Worm (Caenorhabditis elegans) whole organism, L1 larva: ENCODE measurements around the gene cyp-32B1.

Experiments used
- C34B4.2 ChIP-seq: sonication (generic microtip); optimal IDR thresholded peaks from 2 replicates; lab custom pipeline; 2017; ENCODE audit warnings: mild to moderate bottlenecking, missing genetic modification characterization, missing compliant biosample characterization
- aha-1 ChIP-seq: fragments of 150-350 bp; optimal IDR thresholded peaks from 2 replicates; lab custom pipeline; 2014; ENCODE audit warnings: missing biosample characterization, missing genetic modification characterization
- blmp-1 ChIP-seq: fragments of 150-350 bp; optimal IDR thresholded peaks from 2 replicates; lab custom pipeline; 2014; ENCODE audit warnings: missing biosample characterization, missing genetic modification characterization
- ceh-8 ChIP-seq: fragments of 200-800 bp; sonication (Bioruptor generic); optimal IDR thresholded peaks from 2 replicates; lab custom pipeline; 2018; ENCODE audit warnings: mild to moderate bottlenecking, missing genetic modification characterization, moderate library complexity, missing compliant biosample characterization
- ceh-82 ChIP-seq, 3 experiments: fragments of 150-350 bp in 1 of 3; sonication (generic microtip) in 2 of 3; optimal IDR thresholded peaks; 2 replicates each; lab custom pipeline; 2014 to 2017; ENCODE audit warnings: missing biosample characterization in 3 of 3, missing genetic modification characterization in 3 of 3
- ceh-90 ChIP-seq: sonication (generic microtip); optimal IDR thresholded peaks from 2 replicates; lab custom pipeline; 2016; ENCODE audit warnings: missing genetic modification characterization, missing compliant biosample characterization
- dpl-1 ChIP-seq, 3 experiments: fragments of 150-350 bp in 2 of 3; sonication (generic microtip) in 1 of 3; optimal IDR thresholded peaks; 2 replicates each; lab custom pipeline; 2014 to 2017; ENCODE audit warnings: missing biosample characterization in 3 of 3, missing genetic modification characterization in 3 of 3, missing genetic modification reagents in 3 of 3
- efl-1 ChIP-seq, 4 experiments: fragments of 150-350 bp; optimal IDR thresholded peaks in 3 of 4; peaks in 1 of 4; 1 replicate in 1 of 4; 2 replicates in 3 of 4; lab custom pipeline; 2014; ENCODE audit warnings: missing biosample characterization in 2 of 4, missing genetic modification characterization in 2 of 4, missing genetic modification reagents in 2 of 4
- efl-3 ChIP-seq: fragments of 200-800 bp; sonication (Bioruptor generic); optimal IDR thresholded peaks from 2 replicates; lab custom pipeline; 2018; ENCODE audit warnings: mild to moderate bottlenecking, missing genetic modification characterization, missing compliant biosample characterization
- egl-27 ChIP-seq, 2 experiments: fragments of 150-350 bp in 1 of 2; sonication (generic microtip); optimal IDR thresholded peaks; 3 replicates each; lab custom pipeline; 2017 to 2018; ENCODE audit warnings: missing biosample characterization in 2 of 2, missing genetic modification characterization in 2 of 2, missing genetic modification reagents in 2 of 2
- elt-2 ChIP-seq: sonication (generic microtip); optimal IDR thresholded peaks from 2 replicates; lab custom pipeline; 2016; ENCODE audit warnings: missing genetic modification characterization, mild to moderate bottlenecking, inconsistent platforms, missing compliant biosample characterization, missing genetic modification reagents
- hlh-17 ChIP-seq: fragments of 200-800 bp; sonication (Bioruptor generic); optimal IDR thresholded peaks from 2 replicates; lab custom pipeline; 2018; ENCODE audit warnings: missing genetic modification characterization, mild to moderate bottlenecking, missing compliant biosample characterization, moderate library complexity, borderline replicate concordance
- jun-1 ChIP-seq: fragments of 150-350 bp; optimal IDR thresholded peaks from 2 replicates; lab custom pipeline; 2014; ENCODE audit warnings: missing biosample characterization, missing genetic modification reagents, missing genetic modification characterization
- lin-35 ChIP-seq, 2 experiments: fragments of 150-350 bp; optimal IDR thresholded peaks; 2 replicates each; lab custom pipeline; 2014; ENCODE audit warnings: missing biosample characterization in 2 of 2, missing genetic modification characterization in 2 of 2, missing genetic modification reagents in 2 of 2
- lsy-2 ChIP-seq, 2 experiments: fragments of 150-350 bp; optimal IDR thresholded peaks; 2 replicates each; lab custom pipeline; 2014; ENCODE audit warnings: missing biosample characterization in 2 of 2, missing genetic modification characterization in 2 of 2
- mdl-1 ChIP-seq, 2 experiments: fragments of 150-350 bp; optimal IDR thresholded peaks; 2 replicates each; lab custom pipeline; 2014 to 2017; ENCODE audit warnings: missing biosample characterization in 2 of 2, missing genetic modification characterization in 2 of 2, inconsistent platforms in 1 of 2
- mep-1 ChIP-seq: fragments of 150-350 bp; optimal IDR thresholded peaks from 2 replicates; lab custom pipeline; 2014; ENCODE audit warnings: missing biosample characterization, missing genetic modification characterization
- nhr-11 ChIP-seq: fragments of 150-350 bp; optimal IDR thresholded peaks from 2 replicates; lab custom pipeline; 2014; ENCODE audit warnings: missing biosample characterization, missing genetic modification characterization
- nhr-20 ChIP-seq: sonication (generic microtip); optimal IDR thresholded peaks from 2 replicates; lab custom pipeline; 2016; ENCODE audit warnings: mild to moderate bottlenecking, missing genetic modification characterization, missing compliant biosample characterization
- nhr-71 ChIP-seq: sonication (generic microtip); optimal IDR thresholded peaks from 2 replicates; lab custom pipeline; 2016; ENCODE audit warnings: mild to moderate bottlenecking, missing genetic modification characterization, moderate library complexity, missing compliant biosample characterization
- rnt-1 ChIP-seq: sonication (generic microtip); optimal IDR thresholded peaks from 2 replicates; lab custom pipeline; 2016; ENCODE audit warnings: mild to moderate bottlenecking, missing genetic modification characterization, moderate library complexity, missing compliant biosample characterization
- skn-1 ChIP-seq: fragments of 150-350 bp; optimal IDR thresholded peaks from 2 replicates; lab custom pipeline; 2014; ENCODE audit warnings: missing biosample characterization, missing genetic modification characterization
- snu-23 ChIP-seq: sonication (generic microtip); optimal IDR thresholded peaks from 2 replicates; lab custom pipeline; 2016; ENCODE audit warnings: missing genetic modification characterization, missing compliant biosample characterization
- sox-4 ChIP-seq: sonication (generic microtip); optimal IDR thresholded peaks from 2 replicates; lab custom pipeline; 2016; ENCODE audit warnings: missing genetic modification characterization, missing compliant biosample characterization
- swsn-7 ChIP-seq: sonication (generic microtip); optimal IDR thresholded peaks from 2 replicates; lab custom pipeline; 2016; ENCODE audit warnings: missing genetic modification characterization, missing compliant biosample characterization
- unc-62 ChIP-seq: fragments of 150-350 bp; optimal IDR thresholded peaks from 2 replicates; lab custom pipeline; 2014; ENCODE audit warnings: missing biosample characterization, missing genetic modification reagents, missing genetic modification characterization
- unc-86 ChIP-seq: sonication (generic microtip); optimal IDR thresholded peaks from 2 replicates; lab custom pipeline; 2016; ENCODE audit warnings: missing genetic modification characterization, missing compliant biosample characterization
- vab-15 ChIP-seq: sonication (generic microtip); optimal IDR thresholded peaks from 2 replicates; lab custom pipeline; 2017; ENCODE audit warnings: missing genotype, mild to moderate bottlenecking, missing genetic modification characterization, missing compliant biosample characterization
- ztf-11 ChIP-seq, 2 experiments: sonication (generic microtip); optimal IDR thresholded peaks; 2 replicates each; lab custom pipeline; 2016 to 2017; ENCODE audit warnings: missing genetic modification characterization in 2 of 2, missing biosample characterization in 1 of 2, missing compliant biosample characterization in 1 of 2
- ztf-4 ChIP-seq: fragments of 150-350 bp; optimal IDR thresholded peaks from 2 replicates; lab custom pipeline; 2014; ENCODE audit warnings: missing biosample characterization, missing genetic modification characterization

The cyp-32B1 gene

DNA sequence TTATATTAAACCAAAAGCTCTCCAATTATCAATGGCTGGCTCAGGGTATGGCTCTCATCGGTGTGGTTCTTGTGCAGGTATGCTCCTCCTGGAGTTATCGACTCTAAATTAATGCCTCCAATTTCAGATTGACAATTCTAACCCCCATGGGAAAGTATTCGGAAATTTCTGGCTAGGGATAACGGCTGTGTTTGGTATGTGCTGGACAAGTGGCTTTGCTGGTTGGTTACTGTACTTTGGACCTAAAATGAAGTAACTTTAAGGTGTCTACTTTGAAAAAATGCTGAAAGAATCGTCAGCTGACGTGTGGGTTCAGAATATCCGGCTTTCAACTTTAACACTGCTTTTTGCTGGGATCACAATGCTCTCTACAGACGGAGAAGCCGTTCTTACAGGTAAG is 15.7 kb upstream of the cyp-32B1 start:
- no peak for TF ChIP-seq hlh-17
- TF ChIP-seq ztf-4 (tag; lab: Kevin White, UChicago) = no peak
- TF ChIP-seq jun-1 (tag; lab: Kevin White, UChicago) = no peak
- no peak for TF ChIP-seq aha-1 (tag; lab: Kevin White, UChicago)
- TF ChIP-seq ceh-82 (tag; optimal IDR thresholded peaks at IDR 0.05; lab: Kevin White, UChicago) = no peak

DNA sequence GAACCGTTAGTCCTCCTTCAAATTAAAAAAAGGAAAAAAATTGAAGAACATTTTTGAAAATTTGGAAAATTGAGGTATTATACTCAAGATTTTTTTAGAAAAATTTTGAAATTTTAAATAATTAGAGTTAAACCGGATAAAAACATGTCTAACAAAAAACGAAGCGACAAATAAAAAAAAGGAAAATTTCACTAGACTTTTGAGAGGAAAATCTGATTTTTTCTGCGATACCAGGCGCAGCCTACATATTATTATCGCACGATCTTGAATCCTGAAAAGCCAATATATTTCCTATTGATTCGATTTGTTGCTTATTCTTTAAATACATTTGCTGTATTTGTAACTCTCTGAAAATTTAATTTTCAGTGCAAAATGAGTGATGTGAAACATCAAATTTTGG is 14.1 kb upstream of the cyp-32B1 start, which contains the start of gene nstp-8:
nstp-8 (plus strand) TSS at position 301 of the 400 bp plus-strand sequence.
- TF ChIP-seq blmp-1 (tag; lab: Kevin White, UChicago) (peak; percentile 30), unc-62 (GFP tag; lab: Kevin White, UChicago) (no peak)

DNA sequence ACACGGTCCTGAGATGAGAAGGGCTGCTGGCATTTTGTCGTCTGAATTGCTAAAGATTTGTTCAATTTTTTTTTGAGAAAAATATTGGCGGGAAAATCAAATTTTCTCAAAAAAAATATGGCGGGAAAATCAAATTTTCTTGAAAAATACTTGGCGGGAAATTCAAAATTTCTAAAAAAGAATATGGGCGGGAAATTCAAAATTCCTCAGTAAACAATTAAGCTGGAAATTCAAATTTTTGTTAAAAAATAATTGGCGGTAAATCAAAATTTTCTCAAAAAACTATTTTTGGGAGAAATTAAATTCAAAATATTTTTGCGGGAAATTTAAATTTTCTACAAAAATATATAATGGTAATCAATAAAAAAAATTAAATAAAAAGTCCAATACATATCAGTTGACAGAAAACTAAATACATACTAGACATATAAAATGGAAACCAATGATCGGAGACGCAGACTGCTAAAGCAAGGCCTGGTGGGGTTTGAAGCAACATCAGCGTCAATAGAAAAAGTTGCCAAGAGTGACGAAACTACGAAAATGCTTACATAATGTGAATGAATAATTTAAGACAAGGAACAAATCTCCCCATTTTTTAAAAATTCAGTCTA is 13.3 kb upstream of the cyp-32B1 start, which contains the start of gene nhr-184:
nhr-184 (minus strand) TSS at position 51 of the 611 bp plus-strand sequence.
- TF ChIP-seq nhr-71 (tag; lab: Kevin White, UChicago) (peak; percentile 11), mep-1 (peak; percentile 0), unc-86 (tag; lab: Kevin White, UChicago) (peak; percentile 10), snu-23 (GFP tag; lab: Kevin White, UChicago) (peak; percentile 2), ceh-82 (tag; optimal IDR thresholded peaks at IDR 0.05; lab: Kevin White, UChicago) (no peak), efl-3 (no peak), skn-1 (tag; lab: Kevin White, UChicago) (peak; percentile 34), vab-15 (tag; lab: Kevin White, UChicago) (no peak), lsy-2 (tag; optimal IDR thresholded peaks at IDR 0.05; lab: Kevin White, UChicago) (peak in 1 of 2 experiments; percentile 14), blmp-1 (tag; lab: Kevin White, UChicago) (peak; percentile 2), elt-2 (tag; lab: Kevin White, UChicago) (no peak), efl-1 (optimal IDR thresholded peaks at IDR 0.05; lab: Kevin White, UChicago) (no peak), efl-1 (GFP tag; optimal IDR thresholded peaks at IDR 0.05 in 1 of 2; lab: Kevin White, UChicago) (peak in 1 of 2 experiments; percentile 54), lin-35 (GFP tag; optimal IDR thresholded peaks at IDR 0.05; lab: Kevin White, UChicago) (peak in 1 of 2 experiments; percentile 16), nhr-20 (tag; lab: Kevin White, UChicago) (peak; percentile 36)

DNA sequence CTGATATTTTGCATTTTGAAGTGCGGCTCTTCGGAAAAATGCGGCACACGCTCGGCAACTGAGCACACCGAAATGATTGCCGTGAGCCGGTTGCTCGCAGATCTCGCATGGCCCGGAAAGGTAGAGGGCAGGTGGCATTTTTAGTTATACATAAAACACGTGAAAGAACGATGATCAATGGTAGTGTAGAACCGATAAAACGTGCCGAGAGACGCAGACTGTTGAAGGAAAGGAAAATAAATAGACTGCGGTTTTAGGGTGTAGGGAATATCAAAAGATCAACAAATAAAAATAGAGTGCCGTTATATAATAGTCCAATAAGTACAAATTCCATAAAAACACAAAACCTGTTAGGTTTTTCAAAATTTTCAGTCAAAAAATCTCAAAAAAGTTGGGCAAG is 10.7 kb upstream of the cyp-32B1 start, which contains the start of gene nhr-133:
nhr-133 (minus strand) TSS at position 183 of the 400 bp plus-strand sequence.
- TF ChIP-seq blmp-1 (tag; lab: Kevin White, UChicago) (peak; percentile 22), dpl-1 (GFP tag; optimal IDR thresholded peaks at IDR 0.05; lab: Kevin White, UChicago) (peak in 2 of 3 experiments; percentile 2 to 8), C34B4.2 (tag; lab: Kevin White, UChicago) (no peak), mdl-1 (tag; optimal IDR thresholded peaks at IDR 0.05; lab: Kevin White, UChicago) (peak in 1 of 2 experiments; percentile 62), ztf-11 (tag; optimal IDR thresholded peaks at IDR 0.05; lab: Kevin White, UChicago) (no peak), efl-1 (optimal IDR thresholded peaks at IDR 0.05; lab: Kevin White, UChicago) (peak in 1 of 2 experiments; percentile 17), efl-1 (GFP tag; optimal IDR thresholded peaks at IDR 0.05 in 1 of 2; lab: Kevin White, UChicago) (no peak), elt-2 (tag; lab: Kevin White, UChicago) (peak; percentile 9), sox-4 (tag; lab: Kevin White, UChicago) (no peak), snu-23 (GFP tag; lab: Kevin White, UChicago) (peak; percentile 39), lin-35 (GFP tag; optimal IDR thresholded peaks at IDR 0.05; lab: Kevin White, UChicago) (peak in 1 of 2 experiments; percentile 45), nhr-20 (tag; lab: Kevin White, UChicago) (peak; percentile 73), egl-27 (tag; optimal IDR thresholded peaks at IDR 0.05; lab: Kevin White, UChicago) (no peak)

DNA sequence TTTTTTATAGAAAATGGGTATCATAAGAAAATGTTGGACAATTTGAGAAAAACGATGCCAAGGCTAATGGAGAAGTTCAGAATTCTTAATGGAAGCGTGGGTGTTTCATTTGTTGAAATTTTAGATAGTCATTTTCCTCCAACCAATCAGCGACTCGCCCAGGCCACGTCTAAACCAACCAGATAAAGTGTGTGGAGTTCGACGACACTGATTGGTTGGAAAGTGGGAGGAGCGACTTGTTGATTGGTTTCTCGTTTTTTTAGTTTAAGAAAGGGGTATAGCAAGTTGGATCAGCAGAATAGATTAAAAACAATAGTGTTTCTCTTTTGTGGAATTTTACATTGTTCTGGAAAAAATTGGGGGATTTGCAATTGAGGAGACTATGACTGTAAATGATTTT is 6.3 kb upstream of the cyp-32B1 start:
- TF ChIP-seq nhr-11 (no peak), rnt-1 (tag; lab: Kevin White, UChicago) (no peak), ceh-8 (no peak), swsn-7 (tag; lab: Kevin White, UChicago) (no peak), C34B4.2 (tag; lab: Kevin White, UChicago) (no peak), dpl-1 (GFP tag; optimal IDR thresholded peaks at IDR 0.05; lab: Kevin White, UChicago) (no peak), ceh-90 (no peak)
- TF ChIP-seq, all 84 proteins: peak for 0
